Fruit fly (Drosophila melanogaster): ENCODE results near the gene CG45307.

DNA sequence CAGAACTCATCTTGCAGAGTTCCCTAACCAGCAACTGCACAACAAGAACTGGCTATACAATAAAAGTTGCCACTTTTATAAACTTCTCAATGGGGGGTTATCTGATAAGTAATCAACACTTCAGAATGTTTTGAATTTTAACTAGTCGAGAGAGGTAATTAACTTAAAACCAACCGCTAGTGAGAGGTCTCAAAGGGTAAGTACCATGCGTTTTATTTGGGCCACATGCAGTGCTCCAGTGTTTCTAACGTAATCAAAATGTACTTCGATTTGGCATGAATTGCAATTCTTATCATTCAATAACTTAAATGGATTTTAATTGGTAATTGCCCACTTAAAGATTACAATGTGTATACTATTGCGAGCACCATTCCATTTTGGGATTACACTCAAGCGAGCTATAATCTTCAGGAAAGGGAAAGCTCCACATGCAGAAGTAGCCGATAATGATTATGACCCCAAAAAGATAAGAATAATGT lies 16.8 kb upstream of the CG45307 start, which contains the start of gene LManIII:
- TF ChIP-seq CG7368 (GFP tag; optimal IDR thresholded peaks at IDR 0.05) (no peak), Ets21C (GFP tag; optimal IDR thresholded peaks at IDR 0.05) (no peak), Smox (GFP tag; optimal IDR thresholded peaks at IDR 0.05) (no peak), CG8119 (GFP tag; IDR thresholded peaks at IDR 0.05) (no peak), dsx (GFP tag; optimal IDR thresholded peaks at IDR 0.05; ENCODE audit: poor library complexity, severe bottlenecking) (no peak), CG3032 (tag; optimal IDR thresholded peaks at IDR 0.05) (no peak), spab (GFP tag; optimal IDR thresholded peaks at IDR 0.05) (no peak), CG11294 (GFP tag; IDR thresholded peaks at IDR 0.05) (no peak), CG8632 (GFP tag; optimal IDR thresholded peaks at IDR 0.05) (no peak), fkh (GFP tag; optimal IDR thresholded peaks at IDR 0.05) (no peak), Hr39 (GFP tag; optimal IDR thresholded peaks at IDR 0.05) (no peak), fd85E (GFP tag; optimal IDR thresholded peaks at IDR 0.05) (no peak)
